Worm (Caenorhabditis elegans) whole organism, young adult: Measurements from ENCODE around the gene srlf-31.

Source experiments
- B0019.2 ChIP-seq: fragments of 200-800 bp; sonication (Bioruptor generic); conservative IDR thresholded peaks from 2 replicates; pipeline ENCODE4 v1.3.6; 2022; ENCODE audit warnings: missing genetic modification reagents, missing genetic modification characterization, missing compliant biosample characterization
- B0035.1 ChIP-seq: sonication (generic microtip); optimal IDR thresholded peaks from 2 replicates; lab custom pipeline; 2016; ENCODE audit warnings: missing genetic modification characterization, mild to moderate bottlenecking, missing compliant biosample characterization, missing genotype, missing genetic modification reagents
- B0336.3 ChIP-seq: fragments of 200-800 bp; sonication (Bioruptor generic); IDR thresholded peaks from 2 replicates; pipeline ENCODE4 v1.3.6; 2022; ENCODE audit warnings: missing genetic modification characterization, missing compliant biosample characterization
- C17E4.6 ChIP-seq: fragments of 200-800 bp; sonication (Bioruptor generic); IDR thresholded peaks from 2 replicates; pipeline ENCODE4 v1.3.6; 2022; ENCODE audit warnings: missing genetic modification reagents, missing genetic modification characterization, missing compliant biosample characterization
- F23B12.7 ChIP-seq: sonication (generic microtip); optimal IDR thresholded peaks from 2 replicates; lab custom pipeline; 2017; ENCODE audit warnings: missing genetic modification characterization, mild to moderate bottlenecking, missing compliant biosample characterization, antibody characterized with exemption, moderate library complexity; ENCODE audit not compliant: insufficient read depth
- F49E8.2 ChIP-seq: sonication (generic microtip); optimal IDR thresholded peaks from 3 replicates; lab custom pipeline; 2017; ENCODE audit warnings: missing genetic modification characterization, mild to moderate bottlenecking, missing compliant biosample characterization, antibody characterized with exemption, moderate library complexity; ENCODE audit not compliant: insufficient read depth
- F55B11.4 ChIP-seq: sonication (generic microtip); optimal IDR thresholded peaks from 2 replicates; lab custom pipeline; 2016; ENCODE audit warnings: missing compliant biosample characterization, missing genetic modification characterization, borderline replicate concordance; ENCODE audit not compliant: insufficient read depth
- K12H6.12 ChIP-seq: fragments of 200-800 bp; sonication (Bioruptor generic); optimal IDR thresholded peaks from 2 replicates; lab custom pipeline; 2018; ENCODE audit warnings: mild to moderate bottlenecking, missing genetic modification characterization, missing compliant biosample characterization
- Y79H2A.3 ChIP-seq: fragments of 200-800 bp; sonication (Bioruptor generic); conservative IDR thresholded peaks from 2 replicates; pipeline ENCODE4 v1.3.6; 2022; ENCODE audit warnings: missing genetic modification reagents, missing genetic modification characterization, missing compliant biosample characterization
- Y95B8A.8 ChIP-seq: fragments of 200-800 bp; sonication (Bioruptor generic); IDR thresholded peaks from 2 replicates; pipeline ENCODE4 v1.3.6; 2022; ENCODE audit warnings: missing genetic modification reagents, missing genetic modification characterization, missing compliant biosample characterization
- attf-5 ChIP-seq: fragments of 200-800 bp; sonication (Bioruptor generic); optimal IDR thresholded peaks from 2 replicates; lab custom pipeline; 2018; ENCODE audit warnings: mild to moderate bottlenecking, missing genetic modification characterization, missing compliant biosample characterization
- ccch-3 ChIP-seq: fragments of 200-800 bp; sonication (Bioruptor generic); optimal IDR thresholded peaks from 2 replicates; lab custom pipeline; 2018; ENCODE audit warnings: mild to moderate bottlenecking, missing genetic modification characterization, missing compliant biosample characterization
- ceh-40 ChIP-seq: fragments of 200-800 bp; sonication (Bioruptor generic); IDR thresholded peaks from 2 replicates; pipeline ENCODE4 v1.3.6; 2022; ENCODE audit warnings: missing genetic modification characterization, missing compliant biosample characterization
- dpl-1 ChIP-seq: fragments of 150-350 bp; optimal IDR thresholded peaks from 2 replicates; lab custom pipeline; 2014; ENCODE audit warnings: missing biosample characterization, missing genetic modification reagents, missing genetic modification characterization
- efl-1 ChIP-seq: fragments of 150-350 bp; optimal IDR thresholded peaks from 2 replicates; lab custom pipeline; 2014; ENCODE audit warnings: missing biosample characterization, missing genetic modification reagents, missing genetic modification characterization
- egl-44 ChIP-seq: fragments of 200-800 bp; sonication (Bioruptor generic); IDR thresholded peaks from 2 replicates; pipeline ENCODE4 v1.3.6; 2022; ENCODE audit warnings: missing genetic modification reagents, missing genetic modification characterization, missing compliant biosample characterization
- hlh-12 ChIP-seq: sonication (generic microtip); optimal IDR thresholded peaks from 2 replicates; lab custom pipeline; 2016; ENCODE audit warnings: missing genetic modification characterization, missing compliant biosample characterization
- hlh-26 ChIP-seq: fragments of 200-800 bp; sonication (Bioruptor generic); conservative IDR thresholded peaks from 2 replicates; pipeline ENCODE4 v1.3.6; 2022; ENCODE audit warnings: missing genetic modification reagents, missing genetic modification characterization, missing compliant biosample characterization
- hrde-1 ChIP-seq: sonication (generic microtip); optimal IDR thresholded peaks from 2 replicates; lab custom pipeline; 2016; ENCODE audit warnings: missing genetic modification characterization, mild to moderate bottlenecking, missing compliant biosample characterization, moderate library complexity, missing genotype, missing genetic modification reagents, borderline replicate concordance
- lin-54 ChIP-seq: fragments of 200-800 bp; sonication (Bioruptor generic); optimal IDR thresholded peaks from 2 replicates; lab custom pipeline; 2018; ENCODE audit warnings: mild to moderate bottlenecking, missing genetic modification characterization, missing compliant biosample characterization
- madf-10 ChIP-seq: sonication (generic microtip); optimal IDR thresholded peaks from 2 replicates; lab custom pipeline; 2016; ENCODE audit warnings: mild to moderate bottlenecking, missing genetic modification characterization, missing compliant biosample characterization
- madf-8 ChIP-seq: fragments of 200-800 bp; sonication (Bioruptor generic); conservative IDR thresholded peaks from 2 replicates; pipeline ENCODE4 v1.3.6; 2022; ENCODE audit warnings: missing genetic modification reagents, missing genetic modification characterization, missing compliant biosample characterization
- mcd-1 ChIP-seq: fragments of 200-800 bp; sonication (Bioruptor generic); IDR thresholded peaks from 2 replicates; pipeline ENCODE4 v1.3.6; 2022; ENCODE audit warnings: missing genetic modification reagents, missing genetic modification characterization, missing compliant biosample characterization
- mes-4 ChIP-seq: sonication (generic microtip); optimal IDR thresholded peaks from 2 replicates; lab custom pipeline; 2016; ENCODE audit warnings: missing genotype, missing genetic modification characterization, missing compliant biosample characterization
- nfya-2 ChIP-seq: fragments of 200-800 bp; sonication (Bioruptor generic); IDR thresholded peaks from 2 replicates; pipeline ENCODE4 v1.3.6; 2022; ENCODE audit warnings: missing genetic modification reagents, missing genetic modification characterization, missing compliant biosample characterization
- nfyb-1 ChIP-seq: fragments of 200-800 bp; sonication (Bioruptor generic); IDR thresholded peaks from 2 replicates; pipeline ENCODE4 v1.3.6; 2022; ENCODE audit warnings: missing genetic modification reagents, missing genetic modification characterization, missing compliant biosample characterization
- nhr-80 ChIP-seq: sonication (generic microtip); optimal IDR thresholded peaks from 2 replicates; lab custom pipeline; 2016; ENCODE audit warnings: missing genetic modification characterization, missing compliant biosample characterization
- nhr-90 ChIP-seq: sonication (generic microtip); optimal IDR thresholded peaks from 2 replicates; lab custom pipeline; 2016; ENCODE audit warnings: missing genotype, mild to moderate bottlenecking, missing genetic modification characterization, missing compliant biosample characterization
- pbrm-1 ChIP-seq: fragments of 200-800 bp; sonication (Bioruptor generic); IDR thresholded peaks from 2 replicates; pipeline ENCODE4 v1.3.6; 2022; ENCODE audit warnings: missing genetic modification reagents, missing genetic modification characterization, missing compliant biosample characterization
- rec-8 ChIP-seq, 2 experiments: sonication (generic microtip); optimal IDR thresholded peaks; 2 replicates each; lab custom pipeline; 2016; ENCODE audit warnings: mild to moderate bottlenecking in 2 of 2, missing genetic modification characterization in 2 of 2, missing genetic modification reagents in 2 of 2, missing genotype in 2 of 2, missing biosample characterization in 1 of 2, missing compliant biosample characterization in 1 of 2, moderate library complexity in 1 of 2
- rpc-1 ChIP-seq, 2 experiments: fragments of 150-350 bp in 1 of 2; sonication (generic microtip) in 1 of 2; optimal IDR thresholded peaks; 2 replicates each; lab custom pipeline; 2014 to 2018; ENCODE audit warnings: missing biosample characterization in 1 of 2, missing genetic modification characterization in 1 of 2, missing genetic modification reagents in 1 of 2, missing genotype in 1 of 2
- snpc-1.1 ChIP-seq: sonication (generic microtip); optimal IDR thresholded peaks from 2 replicates; lab custom pipeline; 2017; ENCODE audit warnings: missing genetic modification characterization, mild to moderate bottlenecking, missing compliant biosample characterization, antibody characterized with exemption, moderate library complexity, missing genotype, missing genetic modification reagents; ENCODE audit not compliant: insufficient read depth
- snpc-3.4 ChIP-seq: sonication (generic microtip); optimal IDR thresholded peaks from 2 replicates; lab custom pipeline; 2017; ENCODE audit warnings: missing genetic modification characterization, mild to moderate bottlenecking, missing compliant biosample characterization, antibody characterized with exemption, moderate library complexity, missing genotype, missing genetic modification reagents
- snpc-4 ChIP-seq, 5 experiments: fragments of 150-350 bp in 1 of 5; sonication (generic microtip) in 4 of 5; optimal IDR thresholded peaks; 2 replicates each; lab custom pipeline; 2014 to 2018; ENCODE audit warnings: missing genetic modification characterization in 5 of 5, missing biosample characterization in 3 of 5, antibody characterized with exemption in 2 of 5, mild to moderate bottlenecking in 2 of 5, missing compliant biosample characterization in 2 of 5, missing genotype in 2 of 5, moderate library complexity in 2 of 5, missing genetic modification reagents in 1 of 5
- ztf-18 ChIP-seq: sonication (generic microtip); optimal IDR thresholded peaks from 2 replicates; lab custom pipeline; 2016; ENCODE audit warnings: missing genotype, mild to moderate bottlenecking, missing genetic modification characterization, missing compliant biosample characterization
- ztf-28 ChIP-seq: fragments of 200-800 bp; sonication (Bioruptor generic); IDR thresholded peaks from 2 replicates; pipeline ENCODE4 v1.3.6; 2022; ENCODE audit warnings: missing genetic modification reagents, missing genetic modification characterization, missing compliant biosample characterization
- ztf-6 ChIP-seq: fragments of 200-800 bp; sonication (Bioruptor generic); IDR thresholded peaks from 2 replicates; pipeline ENCODE4 v1.3.6; 2022; ENCODE audit warnings: missing genetic modification reagents, missing genetic modification characterization, missing compliant biosample characterization

Gene srlf-31

ce11 chrIV:11897710-11898109 lies 25.3 kb downstream of the srlf-31 start:
- TF ChIP-seq nhr-80 (tag; lab: Kevin White, UChicago) (peak; percentile 38), ceh-40 (GFP tag; lab: Robert Waterston, UW) (no peak), efl-1 (GFP tag; lab: Kevin White, UChicago) (no peak), mcd-1 (GFP tag; lab: Robert Waterston, UW) (no peak), F49E8.2 (no peak)

- TF ChIP-seq F55B11.4 (tag; lab: Kevin White, UChicago) (no peak), hrde-1 (no peak), snpc-4 (GFP tag; optimal IDR thresholded peaks at IDR 0.05; lab: Kevin White, UChicago) (no peak), snpc-4 (tag; optimal IDR thresholded peaks at IDR 0.05; lab: Kevin White, UChicago) (no peak), F23B12.7 (tag; lab: Kevin White, UChicago) (no peak), madf-8 (GFP tag; lab: Robert Waterston, UW) (no peak), egl-44 (GFP tag; lab: Robert Waterston, UW) (no peak), F49E8.2 (no peak), nhr-80 (tag; lab: Kevin White, UChicago) (no peak), Y79H2A.3 (GFP tag; lab: Robert Waterston, UW) (no peak), snpc-3.4 (no peak), rpc-1 (optimal IDR thresholded peaks at IDR 0.05; lab: Kevin White, UChicago) (no peak), rpc-1 (tag; optimal IDR thresholded peaks at IDR 0.05; lab: Kevin White, UChicago) (no peak), nfyb-1 (GFP tag; lab: Robert Waterston, UW) (no peak), ceh-40 (GFP tag; lab: Robert Waterston, UW) (no peak), lin-54 (no peak), B0035.1 (tag; lab: Kevin White, UChicago) (no peak), hlh-12 (tag; lab: Kevin White, UChicago) (no peak), mes-4 (tag; lab: Kevin White, UChicago) (no peak), B0019.2 (GFP tag; lab: Robert Waterston, UW) (no peak), nfya-2 (GFP tag; lab: Robert Waterston, UW) (no peak)
Measured at ce11 chrIV:11893336-11893735, 29.6 kb downstream of the srlf-31 start.

- TF ChIP-seq C17E4.6 (no peak), snpc-3.4 (no peak), F49E8.2 (no peak), Y95B8A.8 (GFP tag; lab: Robert Waterston, UW) (no peak), hlh-26 (no peak), snpc-1.1 (tag; lab: Kevin White, UChicago) (no peak), egl-44 (GFP tag; lab: Robert Waterston, UW) (no peak), pbrm-1 (GFP tag; lab: Robert Waterston, UW) (no peak), mcd-1 (GFP tag; lab: Robert Waterston, UW) (no peak), ztf-28 (GFP tag; lab: Robert Waterston, UW) (no peak), ccch-3 (no peak), ztf-18 (tag; lab: Kevin White, UChicago) (no peak), K12H6.12 (no peak), nhr-90 (tag; lab: Kevin White, UChicago) (no peak), rec-8 (tag; optimal IDR thresholded peaks at IDR 0.05; lab: Kevin White, UChicago) (no peak), B0336.3 (GFP tag; lab: Robert Waterston, UW) (no peak), madf-10 (tag; lab: Kevin White, UChicago) (no peak), dpl-1 (GFP tag; lab: Kevin White, UChicago) (no peak), attf-5 (no peak), ztf-6 (GFP tag; lab: Robert Waterston, UW) (no peak)
Measured at ce11 chrIV:11892545-11892944, 30.4 kb downstream of the srlf-31 start.
